Worm (Caenorhabditis elegans) whole organism, L4 larva: ENCODE data around the gene sqt-1.

ENCODE experiments used
- T20F7.1 ChIP-seq: fragments of 200-800 bp; sonication (Bioruptor generic); optimal IDR thresholded peaks from 2 replicates; lab custom pipeline; 2018; ENCODE audit warnings: mild to moderate bottlenecking, missing genetic modification characterization, missing compliant biosample characterization
- Y105C5A.15 ChIP-seq: fragments of 200-800 bp; sonication (Bioruptor generic); IDR thresholded peaks from 2 replicates; pipeline ENCODE4 v1.3.6; 2022; ENCODE audit warnings: missing genetic modification characterization, missing compliant biosample characterization
- Y48G9A.11 ChIP-seq: fragments of 200-800 bp; sonication (Bioruptor generic); IDR thresholded peaks from 2 replicates; pipeline ENCODE4 v1.3.6; 2022; ENCODE audit warnings: missing genetic modification reagents, missing genetic modification characterization, missing compliant biosample characterization
- Y5F2A.4 ChIP-seq: fragments of 200-800 bp; sonication (Bioruptor generic); optimal IDR thresholded peaks from 2 replicates; lab custom pipeline; 2018; ENCODE audit warnings: mild to moderate bottlenecking, missing genetic modification characterization, missing compliant biosample characterization
- aha-1 ChIP-seq: fragments of 150-350 bp; peaks from one replicate; lab custom pipeline; 2014; ENCODE audit warnings: missing biosample characterization, missing genetic modification characterization
- attf-4 ChIP-seq: sonication (generic microtip); optimal IDR thresholded peaks from 3 replicates; lab custom pipeline; 2017; ENCODE audit warnings: missing biosample characterization, missing genetic modification characterization
- ces-1 ChIP-seq: fragments of 150-350 bp; sonication (generic microtip); optimal IDR thresholded peaks from 4 replicates; lab custom pipeline; 2014; ENCODE audit warnings: missing biosample characterization, missing genetic modification reagents, missing genetic modification characterization
- daf-12 ChIP-seq: fragments of 150-350 bp; optimal IDR thresholded peaks from 2 replicates; lab custom pipeline; 2014; ENCODE audit warnings: missing biosample characterization, missing genetic modification reagents, missing genetic modification characterization
- dmd-6 ChIP-seq: fragments of 200-800 bp; sonication (Bioruptor generic); IDR thresholded peaks from 2 replicates; pipeline ENCODE4 v1.3.6; 2022; ENCODE audit warnings: missing genetic modification reagents, missing genetic modification characterization, missing compliant biosample characterization
- dmd-9 ChIP-seq: fragments of 200-800 bp; sonication (Bioruptor generic); IDR thresholded peaks from 2 replicates; pipeline ENCODE4 v1.3.6; 2022; ENCODE audit warnings: missing genetic modification reagents, missing genetic modification characterization, missing compliant biosample characterization
- duxl-1 ChIP-seq: sonication (generic microtip); optimal IDR thresholded peaks from 2 replicates; lab custom pipeline; 2016; ENCODE audit warnings: mild to moderate bottlenecking, missing genetic modification characterization, moderate library complexity, missing compliant biosample characterization; ENCODE audit not compliant: poor library complexity
- fkh-10 ChIP-seq: fragments of 150-350 bp; optimal IDR thresholded peaks from 2 replicates; lab custom pipeline; 2014; ENCODE audit warnings: missing biosample characterization, missing genetic modification reagents, missing genetic modification characterization
- fos-1 ChIP-seq: fragments of 150-350 bp; optimal IDR thresholded peaks from 2 replicates; lab custom pipeline; 2014; ENCODE audit warnings: missing biosample characterization, missing genetic modification characterization
- gei-8 ChIP-seq: fragments of 200-800 bp; sonication (Bioruptor generic); optimal IDR thresholded peaks from 2 replicates; lab custom pipeline; 2018; ENCODE audit warnings: mild to moderate bottlenecking, missing genetic modification characterization, missing compliant biosample characterization
- hif-1 ChIP-seq, 2 experiments: sonication (generic microtip); optimal IDR thresholded peaks; 2 replicates each; lab custom pipeline; 2016 to 2017; ENCODE audit warnings: missing compliant biosample characterization in 2 of 2, missing genetic modification characterization in 2 of 2, missing genetic modification reagents in 2 of 2, missing genotype in 2 of 2, mild to moderate bottlenecking in 1 of 2
- hlh-11 ChIP-seq: fragments of 200-800 bp; sonication (Bioruptor generic); optimal IDR thresholded peaks from 2 replicates; lab custom pipeline; 2018; ENCODE audit warnings: mild to moderate bottlenecking, missing genetic modification characterization, missing compliant biosample characterization
- jun-1 ChIP-seq: fragments of 150-350 bp; optimal IDR thresholded peaks from 2 replicates; lab custom pipeline; 2014; ENCODE audit warnings: missing biosample characterization, missing genetic modification reagents, missing genetic modification characterization
- lim-7 ChIP-seq: fragments of 200-800 bp; sonication (Bioruptor generic); IDR thresholded peaks from 2 replicates; pipeline ENCODE4 v1.3.6; 2022; ENCODE audit warnings: missing genetic modification characterization, missing compliant biosample characterization
- lin-13 ChIP-seq: fragments of 150-350 bp; optimal IDR thresholded peaks from 2 replicates; lab custom pipeline; 2014; ENCODE audit warnings: missing biosample characterization, missing genetic modification reagents, missing genetic modification characterization
- lin-29 ChIP-seq: fragments of 200-800 bp; sonication (Bioruptor generic); IDR thresholded peaks from 2 replicates; pipeline ENCODE4 v1.3.6; 2022; ENCODE audit warnings: missing genetic modification reagents, missing genetic modification characterization, missing compliant biosample characterization
- lin-38 ChIP-seq: fragments of 200-800 bp; sonication (Bioruptor generic); IDR thresholded peaks from 2 replicates; pipeline ENCODE4 v1.3.6; 2022; ENCODE audit warnings: missing genetic modification reagents, missing genetic modification characterization, missing compliant biosample characterization
- lir-3 ChIP-seq: sonication (generic microtip); optimal IDR thresholded peaks from 2 replicates; lab custom pipeline; 2016; ENCODE audit warnings: mild to moderate bottlenecking, missing genetic modification characterization, missing compliant biosample characterization
- mes-2 ChIP-seq: sonication (generic microtip); optimal IDR thresholded peaks from 2 replicates; lab custom pipeline; 2016; ENCODE audit warnings: missing genotype, mild to moderate bottlenecking, missing genetic modification characterization, missing compliant biosample characterization; ENCODE audit not compliant: poor library complexity, severe bottlenecking
- nhr-10 ChIP-seq: fragments of 150-350 bp; optimal IDR thresholded peaks from 2 replicates; lab custom pipeline; 2014; ENCODE audit warnings: missing biosample characterization, missing genetic modification characterization
- nhr-102 ChIP-seq: sonication (generic microtip); optimal IDR thresholded peaks from 2 replicates; lab custom pipeline; 2016; ENCODE audit warnings: mild to moderate bottlenecking, missing genetic modification characterization, moderate library complexity, missing compliant biosample characterization
- nhr-111 ChIP-seq: fragments of 200-800 bp; sonication (Bioruptor generic); optimal IDR thresholded peaks from 2 replicates; lab custom pipeline; 2018; ENCODE audit warnings: mild to moderate bottlenecking, missing genetic modification characterization, missing compliant biosample characterization
- nhr-77 ChIP-seq: fragments of 150-350 bp; optimal IDR thresholded peaks from 2 replicates; lab custom pipeline; 2014; ENCODE audit warnings: missing biosample characterization, missing genetic modification characterization
- php-3 ChIP-seq: fragments of 200-800 bp; sonication (Bioruptor generic); IDR thresholded peaks from 2 replicates; pipeline ENCODE4 v1.3.6; 2022; ENCODE audit warnings: missing genetic modification reagents, missing genetic modification characterization, missing compliant biosample characterization
- pqm-1 ChIP-seq: sonication (generic microtip); optimal IDR thresholded peaks from 2 replicates; lab custom pipeline; 2017; ENCODE audit warnings: missing biosample characterization, missing genetic modification characterization
- spr-1 ChIP-seq: sonication (generic microtip); optimal IDR thresholded peaks from 2 replicates; lab custom pipeline; 2016; ENCODE audit warnings: mild to moderate bottlenecking, missing genetic modification characterization, missing compliant biosample characterization
- tag-97 ChIP-seq: fragments of 200-800 bp; sonication (Bioruptor generic); IDR thresholded peaks from 2 replicates; pipeline ENCODE4 v1.3.6; 2022; ENCODE audit warnings: missing genetic modification characterization, missing compliant biosample characterization
- tra-1 ChIP-seq: fragments of 200-800 bp; sonication (Bioruptor generic); IDR thresholded peaks from 2 replicates; pipeline ENCODE4 v1.3.6; 2022; ENCODE audit warnings: missing genetic modification reagents, missing genetic modification characterization, missing compliant biosample characterization
- unc-62 ChIP-seq, 3 experiments: fragments of 150-350 bp in 1 of 3; sonication (generic microtip); optimal IDR thresholded peaks in 2 of 3; peaks in 1 of 3; 1 replicate in 1 of 3; 2 replicates in 2 of 3; lab custom pipeline; 2014 to 2017; ENCODE audit warnings: missing biosample characterization in 3 of 3, missing genetic modification characterization in 3 of 3, missing genetic modification reagents in 3 of 3, missing genotype in 1 of 3
- zag-1 ChIP-seq: fragments of 150-350 bp; optimal IDR thresholded peaks from 2 replicates; lab custom pipeline; 2014; ENCODE audit warnings: missing biosample characterization, missing genetic modification characterization
- zfp-2 ChIP-seq: sonication (generic microtip); optimal IDR thresholded peaks from 2 replicates; lab custom pipeline; 2016; ENCODE audit warnings: mild to moderate bottlenecking, missing genetic modification characterization, missing compliant biosample characterization
- zfp-3 ChIP-seq: fragments of 200-800 bp; sonication (Bioruptor generic); conservative IDR thresholded peaks from 2 replicates; pipeline ENCODE4 v1.3.6; 2022; ENCODE audit warnings: missing genetic modification reagents, missing genetic modification characterization, missing compliant biosample characterization
- ztf-7 ChIP-seq: fragments of 150-350 bp; optimal IDR thresholded peaks from 2 replicates; lab custom pipeline; 2014; ENCODE audit warnings: missing biosample characterization, missing genetic modification characterization

sqt-1 gene

ce11 chrII:11361751-11362150, 24.1 kb upstream of the sqt-1 start:
- TF ChIP-seq nhr-111 (no peak), gei-8 (no peak), fkh-10 (GFP tag; lab: Kevin White, UChicago) (peak; percentile 84), ces-1 (GFP tag; lab: Kevin White, UChicago) (peak; percentile 66), dmd-6 (GFP tag; lab: Robert Waterston, UW) (no peak), lir-3 (tag; lab: Kevin White, UChicago) (no peak), zfp-3 (GFP tag; lab: Robert Waterston, UW) (no peak)
- TF ChIP-seq, all 104 proteins: peak for 2

- no peak for TF ChIP-seq pqm-1 (tag; lab: Kevin White, UChicago)
- no peak for TF ChIP-seq Y5F2A.4 (GFP tag; lab: Kevin White, UChicago)
- no peak for TF ChIP-seq tag-97 (GFP tag; lab: Robert Waterston, UW)
- TF ChIP-seq hlh-11 (tag; lab: Kevin White, UChicago): no peak
- no peak for TF ChIP-seq nhr-77
- TF ChIP-seq zag-1 (tag; lab: Kevin White, UChicago): no peak
- TF ChIP-seq hif-1 (tag; optimal IDR thresholded peaks at IDR 0.05; lab: Kevin White, UChicago): no peak
- no peak for TF ChIP-seq nhr-102
- TF ChIP-seq lim-7 (GFP tag; lab: Robert Waterston, UW): no peak
- TF ChIP-seq lir-3 (tag; lab: Kevin White, UChicago): no peak
- TF ChIP-seq dmd-6 (GFP tag; lab: Robert Waterston, UW): no peak
- TF ChIP-seq aha-1 (tag; lab: Kevin White, UChicago): no peak
- TF ChIP-seq daf-12 (tag; lab: Kevin White, UChicago): no peak
- TF ChIP-seq spr-1 (tag; lab: Kevin White, UChicago): no peak
- TF ChIP-seq mes-2: no peak
Measured at ce11 chrII:11353471-11353870, 15.8 kb upstream of the sqt-1 start.

ce11 chrII:11351599-11351998, 14.0 kb upstream of the sqt-1 start, which contains the start of gene clh-2:
Gene clh-2, plus strand, starts transcription at chrII:11351899.
- no peak for TF ChIP-seq dmd-9 (GFP tag; lab: Robert Waterston, UW)
- no peak for TF ChIP-seq nhr-10 (tag; lab: Kevin White, UChicago)
- no peak for TF ChIP-seq jun-1 (tag; lab: Kevin White, UChicago)
- no peak for TF ChIP-seq duxl-1 (tag; lab: Kevin White, UChicago)
- TF ChIP-seq dmd-6 (GFP tag; lab: Robert Waterston, UW): no peak
- no peak for TF ChIP-seq T20F7.1 (GFP tag; lab: Kevin White, UChicago)
- TF ChIP-seq tra-1 (GFP tag; lab: Robert Waterston, UW): no peak
- no peak for TF ChIP-seq zfp-2
- TF ChIP-seq unc-62 (GFP tag; optimal IDR thresholded peaks at IDR 0.05 in 1 of 2; lab: Kevin White, UChicago): no peak
- no peak for TF ChIP-seq unc-62 (tag; optimal IDR thresholded peaks at IDR 0.05; lab: Kevin White, UChicago)
- no peak for TF ChIP-seq ztf-7 (tag; lab: Kevin White, UChicago)
- no peak for TF ChIP-seq lin-29 (GFP tag; lab: Robert Waterston, UW)
- TF ChIP-seq lin-38 (GFP tag; lab: Robert Waterston, UW): no peak
- TF ChIP-seq attf-4 (tag; lab: Kevin White, UChicago): no peak
- no peak for TF ChIP-seq Y105C5A.15 (GFP tag; lab: Robert Waterston, UW)
- TF ChIP-seq php-3 (GFP tag; lab: Robert Waterston, UW): no peak
- TF ChIP-seq lir-3 (tag; lab: Kevin White, UChicago): no peak
- TF ChIP-seq hlh-11 (tag; lab: Kevin White, UChicago): no peak
- TF ChIP-seq fos-1 (tag; lab: Kevin White, UChicago): no peak
- no peak for TF ChIP-seq Y48G9A.11 (GFP tag; lab: Robert Waterston, UW)
- TF ChIP-seq, all 104 proteins: peak for 0

ce11 chrII:11349892-11350291, 12.3 kb upstream of the sqt-1 start, which contains the start of gene dph-5:
Gene dph-5, plus strand, starts transcription at chrII:11350192.
- no peak for TF ChIP-seq lin-13
- peak; percentile 23 for TF ChIP-seq aha-1 (tag; lab: Kevin White, UChicago)
